Comparison of ENCODE assay signal across 1 fruit fly cellular context in genomic region chrX:19884204-19884603, dm6.
A peak's percentile ranks its signal among the peaks of the same experiment; 100 is the strongest.
TF ChIP-seq lines count a peak whose summit lies in the region.

No protein-coding gene starts in this region.

TF ChIP-seq in whole organism, embryonic, 481 proteins besides CTCF, POLR2A, EP300 and RAD21 (continued from another document):
- peak; percentile 37 for TF ChIP-seq ATbp (GFP tag; optimal IDR thresholded peaks at IDR 0.05; lab: Kevin White, UChicago)
- TF ChIP-seq psq (GFP tag; optimal IDR thresholded peaks at IDR 0.05; lab: Kevin White, UChicago) = no peak
- peak; percentile 22 for TF ChIP-seq CG17385 (GFP tag; optimal IDR thresholded peaks at IDR 0.05; lab: Kevin White, UChicago)
- TF ChIP-seq ind (GFP tag; optimal IDR thresholded peaks at IDR 0.05; lab: Kevin White, UChicago) = peak; percentile 13
- no peak for TF ChIP-seq CG10543 (GFP tag; optimal IDR thresholded peaks at IDR 0.05; lab: Kevin White, UChicago)
- no peak for TF ChIP-seq btn (GFP tag; optimal IDR thresholded peaks at IDR 0.05; lab: Kevin White, UChicago)
- peak; percentile 53 for TF ChIP-seq CG30403 (GFP tag; optimal IDR thresholded peaks at IDR 0.05; lab: Kevin White, UChicago)
- peak; percentile 14 for TF ChIP-seq Atf3 (GFP tag; optimal IDR thresholded peaks at IDR 0.05; lab: Kevin White, UChicago)
- no peak for TF ChIP-seq Dll (GFP tag; IDR thresholded peaks at IDR 0.05; lab: Robert Waterston, UW; ENCODE audit: partially characterized antibody)
- TF ChIP-seq so (GFP tag; IDR thresholded peaks at IDR 0.05; lab: Robert Waterston, UW) = no peak
- peak; percentile 49 for TF ChIP-seq dmrt11E (tag; optimal IDR thresholded peaks at IDR 0.05; lab: Kevin White, UChicago)
- no peak for TF ChIP-seq CG9876 (GFP tag; optimal IDR thresholded peaks at IDR 0.05; lab: Kevin White, UChicago)
- no peak for TF ChIP-seq CG6765 (GFP tag; optimal IDR thresholded peaks at IDR 0.05; lab: Kevin White, UChicago)
- TF ChIP-seq dmrt99B (tag; optimal IDR thresholded peaks at IDR 0.05; lab: Kevin White, UChicago) = peak; percentile 54
- no peak for TF ChIP-seq da (GFP tag; optimal IDR thresholded peaks at IDR 0.05; lab: Kevin White, UChicago)
- no peak for TF ChIP-seq emc (GFP tag; optimal IDR thresholded peaks at IDR 0.05; lab: Kevin White, UChicago)
- TF ChIP-seq Ssrp (tag; optimal IDR thresholded peaks at IDR 0.05; lab: Kevin White, UChicago) = peak; percentile 34
- no peak for TF ChIP-seq Dip3 (GFP tag; optimal IDR thresholded peaks at IDR 0.05; lab: Kevin White, UChicago)
- no peak for TF ChIP-seq CG4282 (GFP tag; optimal IDR thresholded peaks at IDR 0.05; lab: Kevin White, UChicago)
